Worm (Caenorhabditis elegans): ENCODE data around the gene ZK945.6.

DNA sequence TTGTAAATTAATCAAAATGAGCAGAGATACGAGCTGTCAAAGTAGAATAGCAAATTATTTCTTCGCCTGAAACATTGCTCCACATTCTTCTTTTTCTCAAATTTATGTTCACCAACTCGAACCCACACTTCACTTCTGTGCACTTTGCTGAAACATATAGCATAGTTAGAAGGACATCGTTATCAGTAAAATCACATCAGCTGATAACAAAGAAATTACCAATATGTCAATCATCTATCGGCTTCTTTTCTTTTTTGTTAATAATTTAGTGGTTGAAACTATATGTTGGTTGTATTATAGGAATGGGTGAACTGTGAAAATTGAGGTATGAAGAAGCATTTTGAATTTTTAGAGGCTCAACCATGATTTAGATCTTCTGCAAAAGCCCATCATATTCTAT is 11.5 kb downstream of the ZK945.6 start:
- TF ChIP-seq hmg-4 (GFP tag; optimal IDR thresholded peaks at IDR 0.05) (no peak), tra-4 (tag; optimal IDR thresholded peaks at IDR 0.05) (no peak), flt-1 (GFP tag; IDR thresholded peaks at IDR 0.05) (no peak), pes-1 (GFP tag; IDR thresholded peaks at IDR 0.05) (no peak)

All from whole organism, early embryonic.